Fruit fly (Drosophila melanogaster) Kc167 (cell line): Measurements from ENCODE around the gene Aef1.

ENCODE experiments used
- Sin3A ChIP-seq: fragments of >200 bp; optimal IDR thresholded peaks from 2 replicates; lab custom pipeline; 2018; ENCODE audit warnings: missing external identifiers
- h ChIP-seq: fragments of >200 bp; optimal IDR thresholded peaks from 3 replicates; lab custom pipeline; 2018; ENCODE audit warnings: missing external identifiers

dm6 chr3L:21383440-21383839, 49.8 kb upstream of the Aef1 start:
- TF ChIP-seq Sin3A (lab: Kevin White, UChicago) (no peak), h (lab: Kevin White, UChicago) (no peak)
